Fruit fly (Drosophila melanogaster) whole organism, wandering third instar larva: ENCODE data around the gene Ugt37B1.

Experiments
- foxo ChIP-seq, 2 experiments: fragments of 200-800 bp; sonication (Bioruptor generic); optimal IDR thresholded peaks; 2 replicates in 1 of 2; 3 replicates in 1 of 2; lab custom pipeline; 2016 to 2017; ENCODE audit warnings: missing biosample characterization in 2 of 2, missing genetic modification characterization in 2 of 2
- fru ChIP-seq: fragments of 200-800 bp; sonication (Bioruptor generic); optimal IDR thresholded peaks from 3 replicates; lab custom pipeline; 2016; ENCODE audit warnings: missing biosample characterization, mild to moderate bottlenecking, missing genetic modification characterization

dm6 chr2L:6176408-6176807, 48.4 kb upstream of the Ugt37B1 start:
- TF ChIP-seq fru (GFP tag; lab: Kevin White, UChicago) (no peak), foxo (GFP tag; optimal IDR thresholded peaks at IDR 0.05; lab: Kevin White, UChicago) (no peak)
